Fruit fly (Drosophila melanogaster): ENCODE data around the gene Scsalpha1.
A peak's percentile ranks its signal among the peaks of the same experiment; 100 is the strongest.

Scsalpha1 gene

DNA sequence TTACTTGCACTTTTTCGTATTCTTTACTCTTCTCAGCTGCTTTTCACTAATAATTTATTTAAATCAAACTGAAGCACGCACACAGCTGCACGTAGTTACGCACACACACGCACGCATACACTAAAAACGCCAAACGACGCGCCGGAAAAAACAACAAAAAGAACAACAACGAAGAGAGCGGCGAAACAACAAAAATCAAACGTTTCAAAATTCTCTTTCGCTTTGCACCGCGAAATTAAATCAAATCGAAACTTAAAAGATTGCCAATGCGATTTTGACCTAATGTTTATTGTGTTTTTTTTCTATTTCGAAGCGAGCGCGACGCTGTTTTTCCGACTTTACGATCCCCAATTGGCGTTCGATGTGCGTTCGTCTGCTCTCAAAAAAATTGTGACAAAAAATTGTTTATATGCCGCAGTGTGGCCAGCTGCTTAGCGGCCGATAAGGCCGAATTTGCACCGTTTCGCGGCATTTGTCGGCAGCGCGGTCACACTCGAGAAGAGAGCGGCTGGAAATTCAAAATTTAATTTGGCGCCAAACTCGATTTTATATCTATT, 26.3 kb upstream of the Scsalpha1 start:
- TF ChIP-seq Crg-1 (GFP tag; optimal IDR thresholded peaks at IDR 0.05), result peak; percentile 47
- TF ChIP-seq CG1620 (GFP tag; optimal IDR thresholded peaks at IDR 0.05), result peak; percentile 25
- TF ChIP-seq cnc (optimal IDR thresholded peaks at IDR 0.05), result no peak
- no peak for TF ChIP-seq pad (GFP tag; optimal IDR thresholded peaks at IDR 0.05)
- TF ChIP-seq CG12768 (GFP tag; optimal IDR thresholded peaks at IDR 0.05), result peak; percentile 48
- TF ChIP-seq CG11617 (GFP tag; optimal IDR thresholded peaks at IDR 0.05), result peak; percentile 23
- TF ChIP-seq cic (GFP tag; optimal IDR thresholded peaks at IDR 0.05), result peak; percentile 58
- TF ChIP-seq toe (GFP tag; optimal IDR thresholded peaks at IDR 0.05), result no peak
- TF ChIP-seq Clk (GFP tag; optimal IDR thresholded peaks at IDR 0.05), result no peak
- TF ChIP-seq ovo (GFP tag; optimal IDR thresholded peaks at IDR 0.05), result no peak
- TF ChIP-seq CG5204 (GFP tag; optimal IDR thresholded peaks at IDR 0.05), result no peak
- peak; percentile 61 for TF ChIP-seq kay (GFP tag; ENCODE audit: borderline replicate concordance)
- peak; percentile 63 for TF ChIP-seq Mnt (GFP tag; optimal IDR thresholded peaks at IDR 0.05)
- peak; percentile 48 for TF ChIP-seq CG33017 (tag; optimal IDR thresholded peaks at IDR 0.05)
- peak; percentile 56 for TF ChIP-seq CG7101 (tag; optimal IDR thresholded peaks at IDR 0.05)
- peak; percentile 62 for TF ChIP-seq tj (GFP tag; optimal IDR thresholded peaks at IDR 0.05)
- TF ChIP-seq Hr96 (GFP tag; optimal IDR thresholded peaks at IDR 0.05), result peak; percentile 54
- TF ChIP-seq bab1 (GFP tag; optimal IDR thresholded peaks at IDR 0.05), result peak; percentile 43
- TF ChIP-seq CG7045 (GFP tag; optimal IDR thresholded peaks at IDR 0.05), result no peak
- no peak for TF ChIP-seq CG14711 (tag; optimal IDR thresholded peaks at IDR 0.05)

DNA sequence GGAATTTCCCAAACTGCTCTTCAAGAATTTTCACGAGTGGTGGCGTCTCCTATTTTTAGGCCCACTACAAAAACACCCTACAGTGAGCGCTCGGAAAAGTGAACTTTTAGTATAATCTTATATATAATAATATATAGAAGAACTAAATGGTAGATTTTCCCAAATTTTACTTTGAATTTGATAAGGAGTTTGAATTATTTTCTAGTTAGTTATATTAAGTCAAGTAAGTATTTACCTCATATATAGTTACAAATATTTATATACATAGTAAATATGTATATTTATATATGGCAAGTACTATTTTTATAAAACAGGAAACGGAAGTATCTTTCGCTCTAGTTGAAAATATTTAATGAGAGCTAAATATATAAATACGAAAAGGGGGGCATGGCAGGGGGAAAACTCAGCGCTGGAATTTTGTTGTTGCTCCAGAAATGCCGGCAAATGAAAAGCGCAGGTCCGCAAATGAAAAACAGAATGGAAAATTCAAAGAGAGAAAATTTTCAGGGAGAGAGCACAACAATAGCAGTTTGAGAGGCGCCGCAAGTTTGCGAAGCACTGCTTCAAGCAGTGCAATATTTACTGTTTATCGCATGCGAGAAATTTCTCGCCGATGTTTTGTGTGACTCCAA, 25.1 kb upstream of the Scsalpha1 start:
- TF ChIP-seq cic (GFP tag; optimal IDR thresholded peaks at IDR 0.05) (peak; percentile 11), Mnt (GFP tag; optimal IDR thresholded peaks at IDR 0.05) (no peak), pad (GFP tag; optimal IDR thresholded peaks at IDR 0.05) (no peak)

DNA sequence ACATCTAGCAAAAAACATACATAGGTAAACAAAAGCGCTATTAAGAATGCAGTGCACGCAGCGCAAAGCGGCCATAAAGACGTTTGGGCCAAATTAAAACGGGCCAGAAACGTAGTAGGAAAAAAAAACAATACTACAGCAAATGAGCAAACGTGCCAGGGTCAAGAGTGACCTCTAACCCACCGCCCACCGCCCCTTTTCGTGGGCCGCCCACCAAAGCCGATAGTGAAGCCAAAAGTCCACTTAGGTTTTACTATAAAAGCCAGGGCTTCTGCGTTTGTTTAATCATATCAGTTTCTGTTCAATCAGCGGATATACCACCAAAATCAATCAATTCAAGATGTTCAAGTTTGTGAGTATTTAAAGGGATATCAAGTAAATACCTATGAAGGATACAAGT, 23.5 kb upstream of the Scsalpha1 start, which contains the start of gene CG32266:
Gene CG32266, plus strand, starts transcription at position 301 of the 400 bp plus-strand sequence.
- TF ChIP-seq CG33017 (tag; optimal IDR thresholded peaks at IDR 0.05) (no peak), ovo (GFP tag; optimal IDR thresholded peaks at IDR 0.05) (no peak), bab1 (GFP tag; optimal IDR thresholded peaks at IDR 0.05) (no peak), Crg-1 (GFP tag; optimal IDR thresholded peaks at IDR 0.05) (no peak), CG1620 (GFP tag; optimal IDR thresholded peaks at IDR 0.05) (no peak), CG12768 (GFP tag; optimal IDR thresholded peaks at IDR 0.05) (no peak), toe (GFP tag; optimal IDR thresholded peaks at IDR 0.05) (no peak), CG7045 (GFP tag; optimal IDR thresholded peaks at IDR 0.05) (no peak), pad (GFP tag; optimal IDR thresholded peaks at IDR 0.05) (no peak), Clk (GFP tag; optimal IDR thresholded peaks at IDR 0.05) (no peak), Mnt (GFP tag; optimal IDR thresholded peaks at IDR 0.05) (no peak), cnc (optimal IDR thresholded peaks at IDR 0.05) (no peak), CG5204 (GFP tag; optimal IDR thresholded peaks at IDR 0.05) (no peak), cic (GFP tag; optimal IDR thresholded peaks at IDR 0.05) (no peak), tj (GFP tag; optimal IDR thresholded peaks at IDR 0.05) (no peak), CG7101 (tag; optimal IDR thresholded peaks at IDR 0.05) (no peak), Hr96 (GFP tag; optimal IDR thresholded peaks at IDR 0.05) (no peak), CG14711 (tag; optimal IDR thresholded peaks at IDR 0.05) (no peak), CG11617 (GFP tag; optimal IDR thresholded peaks at IDR 0.05) (no peak), kay (GFP tag; ENCODE audit: borderline replicate concordance) (no peak)

DNA sequence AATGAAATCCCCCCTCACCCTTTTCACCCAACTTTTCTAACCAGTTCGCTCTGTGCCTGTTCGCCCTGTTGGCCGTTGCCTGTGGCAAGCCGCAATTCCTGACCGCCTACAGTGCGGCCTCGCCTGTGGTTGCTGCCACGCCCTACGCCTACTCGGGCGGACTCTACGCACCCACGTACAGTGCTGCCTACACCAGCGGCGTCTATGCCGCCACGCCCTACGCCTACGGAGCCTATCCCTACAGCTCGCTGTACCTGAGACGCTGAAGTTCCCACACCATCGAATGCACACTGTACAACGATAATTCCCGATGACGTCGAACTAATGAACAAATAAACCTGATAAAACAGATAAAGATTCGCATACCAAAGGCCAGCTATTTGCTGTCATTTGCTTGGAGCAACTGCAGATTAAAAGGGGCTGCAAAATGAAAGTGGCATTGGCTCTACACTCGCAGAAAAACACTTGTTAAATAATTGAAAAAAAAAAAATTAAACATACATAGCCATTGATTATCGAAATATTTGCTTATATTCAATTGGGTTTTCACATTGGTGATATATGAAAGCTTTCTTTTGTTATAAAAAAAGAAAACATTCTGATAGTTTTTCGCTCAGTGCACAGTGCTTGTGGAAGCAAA, 22.8 kb upstream of the Scsalpha1 start:
- TF ChIP-seq kay (GFP tag; ENCODE audit: borderline replicate concordance), result peak; percentile 63
- no peak for TF ChIP-seq cic (GFP tag; optimal IDR thresholded peaks at IDR 0.05)

DNA sequence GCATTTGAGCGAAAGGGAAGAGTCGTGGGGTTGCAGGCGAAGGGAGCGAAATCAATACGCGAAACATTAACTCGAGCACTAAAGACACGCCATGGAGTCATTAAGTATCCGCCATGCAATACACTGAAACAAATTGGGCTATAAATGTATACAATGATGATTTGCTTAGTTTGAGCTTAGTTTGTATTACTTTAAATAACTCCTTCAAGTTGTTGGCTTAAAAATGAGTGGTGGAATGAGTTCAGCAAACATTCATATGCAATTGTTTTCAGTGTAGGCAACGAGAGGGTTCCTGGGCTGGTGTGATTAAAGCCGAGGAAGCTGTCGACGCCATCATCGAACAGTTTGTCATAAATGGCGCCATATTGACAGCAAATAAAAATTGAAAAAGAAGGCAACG, 16.3 kb upstream of the Scsalpha1 start:
- no peak for TF ChIP-seq Hr96 (GFP tag; optimal IDR thresholded peaks at IDR 0.05)
- no peak for TF ChIP-seq kay (GFP tag; ENCODE audit: borderline replicate concordance)
- TF ChIP-seq tj (GFP tag; optimal IDR thresholded peaks at IDR 0.05), result no peak
- no peak for TF ChIP-seq Crg-1 (GFP tag; optimal IDR thresholded peaks at IDR 0.05)
- TF ChIP-seq ovo (GFP tag; optimal IDR thresholded peaks at IDR 0.05), result no peak
- no peak for TF ChIP-seq cic (GFP tag; optimal IDR thresholded peaks at IDR 0.05)
- no peak for TF ChIP-seq CG12768 (GFP tag; optimal IDR thresholded peaks at IDR 0.05)
- no peak for TF ChIP-seq toe (GFP tag; optimal IDR thresholded peaks at IDR 0.05)
- TF ChIP-seq CG7045 (GFP tag; optimal IDR thresholded peaks at IDR 0.05), result no peak
- TF ChIP-seq CG11617 (GFP tag; optimal IDR thresholded peaks at IDR 0.05), result no peak
- TF ChIP-seq pad (GFP tag; optimal IDR thresholded peaks at IDR 0.05), result no peak
- TF ChIP-seq CG33017 (tag; optimal IDR thresholded peaks at IDR 0.05), result no peak
- TF ChIP-seq CG1620 (GFP tag; optimal IDR thresholded peaks at IDR 0.05), result no peak

DNA sequence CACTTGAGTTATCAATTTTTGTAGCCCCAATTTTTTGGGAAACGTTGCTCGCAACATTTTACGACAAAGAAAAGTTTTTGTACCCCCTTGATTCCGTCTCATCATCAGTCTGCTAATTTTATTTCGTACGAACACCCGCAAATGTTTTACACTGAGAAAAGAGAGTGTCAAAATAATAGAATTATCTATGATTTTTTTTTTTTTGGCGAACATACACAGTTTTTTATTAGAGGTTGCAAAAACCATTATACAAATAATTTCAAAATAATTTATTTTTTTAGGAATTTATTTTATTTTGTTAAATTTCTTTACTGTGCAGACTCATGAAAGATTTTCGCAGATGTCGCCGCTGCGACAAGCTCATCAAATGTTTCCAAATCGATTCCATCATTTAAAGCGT, 15.5 kb upstream of the Scsalpha1 start:
- no peak for TF ChIP-seq ovo (GFP tag; optimal IDR thresholded peaks at IDR 0.05)
- TF ChIP-seq Hr96 (GFP tag; optimal IDR thresholded peaks at IDR 0.05), result no peak
- TF ChIP-seq kay (GFP tag; ENCODE audit: borderline replicate concordance), result peak; percentile 28
- no peak for TF ChIP-seq CG14711 (tag; optimal IDR thresholded peaks at IDR 0.05)
- TF ChIP-seq CG33017 (tag; optimal IDR thresholded peaks at IDR 0.05), result no peak
- TF ChIP-seq toe (GFP tag; optimal IDR thresholded peaks at IDR 0.05), result no peak
- no peak for TF ChIP-seq CG12768 (GFP tag; optimal IDR thresholded peaks at IDR 0.05)
